Worm (Caenorhabditis elegans) whole organism, midembryonic: ENCODE measurements around the gene F41E7.7.

Experiments used
- ref-1 ChIP-seq: fragments of 200-800 bp; sonication (Bioruptor generic); conservative IDR thresholded peaks from 2 replicates; pipeline ENCODE4 v1.3.6; 2022; ENCODE audit warnings: missing genetic modification reagents, missing genetic modification characterization, missing compliant biosample characterization
- ztf-23 ChIP-seq: fragments of 200-800 bp; sonication (Bioruptor generic); IDR thresholded peaks from 2 replicates; pipeline ENCODE4 v1.3.6; 2022; ENCODE audit warnings: missing genetic modification reagents, missing genetic modification characterization, missing compliant biosample characterization

- TF ChIP-seq ztf-23 (GFP tag; lab: Robert Waterston, UW), result no peak
- TF ChIP-seq ref-1 (GFP tag; lab: Robert Waterston, UW), result no peak
Measured at ce11 chrX:10319653-10320052, 12.1 kb downstream of the F41E7.7 start.
